Worm (Caenorhabditis elegans): ENCODE results near the gene str-264.

DNA sequence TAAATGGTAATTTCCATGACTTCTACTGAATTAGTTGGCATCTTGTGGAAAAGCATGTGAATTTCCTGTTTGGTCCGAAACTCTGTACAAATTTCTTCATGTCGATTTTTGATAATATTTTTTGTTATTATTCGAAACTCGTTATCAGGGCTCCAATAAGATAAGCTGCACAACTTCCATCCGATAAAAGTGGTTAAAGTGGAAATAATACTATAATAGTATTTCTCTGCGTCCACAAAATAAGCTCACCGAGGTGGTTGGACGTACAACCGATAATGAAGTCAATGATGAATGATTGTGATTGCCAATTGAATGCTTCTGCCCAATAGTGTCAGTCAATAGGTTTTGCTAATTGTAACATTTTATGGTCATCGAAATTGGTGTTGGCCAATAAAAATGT is 44.0 kb downstream of the str-264 start, which contains the start of gene T26H5.4:
- TF ChIP-seq cebp-2 (GFP tag; IDR thresholded peaks at IDR 0.05) (no peak), him-1 (tag; optimal IDR thresholded peaks at IDR 0.05) (no peak), F33H1.4 (GFP tag; IDR thresholded peaks at IDR 0.05) (no peak), nfya-1 (tag; optimal IDR thresholded peaks at IDR 0.05; ENCODE audit: borderline replicate concordance, insufficient read depth) (no peak), Y95B8A.8 (GFP tag; IDR thresholded peaks at IDR 0.05) (no peak)

Data from whole organism, young adult.